Fruit fly (Drosophila melanogaster) whole organism, embryonic: ENCODE results near the gene Cyt-c-p.

Experiments used
- ATbp ChIP-seq: fragments of 200-800 bp; sonication (Bioruptor generic); optimal IDR thresholded peaks from 2 replicates; lab custom pipeline; 2017; ENCODE audit warnings: missing biosample characterization, mild to moderate bottlenecking, missing genetic modification characterization, missing genetic modification reagents
- Atf3 ChIP-seq: fragments of 200-800 bp; sonication (Bioruptor generic); optimal IDR thresholded peaks from 3 replicates; lab custom pipeline; 2016; ENCODE audit warnings: missing biosample characterization, missing genetic modification characterization
- C15 ChIP-seq: fragments of 200-800 bp; sonication (Bioruptor generic); IDR thresholded peaks from 3 replicates; pipeline ENCODE4 v1.3.6; 2022; ENCODE audit warnings: missing biosample characterization, missing genetic modification characterization
- CG10267 ChIP-seq: fragments of 200-800 bp; sonication (Bioruptor generic); optimal IDR thresholded peaks from 2 replicates; lab custom pipeline; 2018; ENCODE audit warnings: missing biosample characterization, mild to moderate bottlenecking, missing genetic modification characterization, moderate library complexity
- CG10543 ChIP-seq: fragments of 200-800 bp; sonication (Bioruptor generic); optimal IDR thresholded peaks from 3 replicates; lab custom pipeline; 2017; ENCODE audit warnings: missing biosample characterization, mild to moderate bottlenecking, missing genetic modification characterization, moderate library complexity
- CG12071 ChIP-seq: fragments of 200-800 bp; sonication (Bioruptor generic); optimal IDR thresholded peaks from 3 replicates; lab custom pipeline; 2018; ENCODE audit warnings: missing biosample characterization, mild to moderate bottlenecking, missing genetic modification characterization
- CG12299 ChIP-seq: fragments of 200-800 bp; sonication (Bioruptor generic); optimal IDR thresholded peaks from 2 replicates; lab custom pipeline; 2018; ENCODE audit warnings: missing biosample characterization, mild to moderate bottlenecking, missing genetic modification characterization
- CG12391 ChIP-seq: fragments of 200-800 bp; sonication (Bioruptor generic); optimal IDR thresholded peaks from 3 replicates; lab custom pipeline; 2018; ENCODE audit warnings: missing biosample characterization, mild to moderate bottlenecking, missing genetic modification characterization, moderate library complexity
- CG13775 ChIP-seq: fragments of 200-800 bp; sonication (Bioruptor generic); optimal IDR thresholded peaks from 3 replicates; lab custom pipeline; 2017; ENCODE audit warnings: missing biosample characterization, mild to moderate bottlenecking, missing genetic modification characterization
- CG14860 ChIP-seq: fragments of 200-800 bp; sonication (Bioruptor generic); IDR thresholded peaks from 3 replicates; pipeline ENCODE4 v1.3.6; 2022; ENCODE audit warnings: missing biosample characterization, missing genetic modification characterization; ENCODE audit not compliant: partially characterized antibody
- CG1603 ChIP-seq: fragments of 200-800 bp; sonication (Bioruptor generic); optimal IDR thresholded peaks from 2 replicates; lab custom pipeline; 2019; ENCODE audit warnings: missing biosample characterization, mild to moderate bottlenecking, missing genetic modification characterization, moderate library complexity
- CG17361 ChIP-seq: fragments of 200-800 bp; sonication (Bioruptor generic); IDR thresholded peaks from 3 replicates; pipeline ENCODE4 v1.3.6; 2022; ENCODE audit warnings: missing biosample characterization, missing genetic modification characterization
- CG1832 ChIP-seq: fragments of 200-800 bp; sonication (Bioruptor generic); optimal IDR thresholded peaks from 2 replicates; lab custom pipeline; 2017; ENCODE audit warnings: missing biosample characterization, mild to moderate bottlenecking, missing genetic modification characterization, inconsistent platforms
- CG2129 ChIP-seq: fragments of 200-800 bp; sonication (Bioruptor generic); IDR thresholded peaks from 2 replicates; pipeline ENCODE4 v1.3.6; 2022; ENCODE audit warnings: missing biosample characterization, missing genetic modification characterization; ENCODE audit not compliant: partially characterized antibody
- CG34376 ChIP-seq: fragments of 200-800 bp; sonication (Bioruptor generic); optimal IDR thresholded peaks from 2 replicates; lab custom pipeline; 2018; ENCODE audit warnings: missing biosample characterization, mild to moderate bottlenecking, missing genetic modification characterization
- CG3995 ChIP-seq: fragments of 200-800 bp; sonication (Bioruptor generic); optimal IDR thresholded peaks from 3 replicates; lab custom pipeline; 2016; ENCODE audit warnings: missing biosample characterization, missing genetic modification characterization
- CG4707 ChIP-seq: fragments of 200-800 bp; sonication (Bioruptor generic); optimal IDR thresholded peaks from 2 replicates; lab custom pipeline; 2018; ENCODE audit warnings: missing biosample characterization, mild to moderate bottlenecking, missing genetic modification characterization, moderate library complexity
- CG4820 ChIP-seq: fragments of 200-800 bp; sonication (Bioruptor generic); optimal IDR thresholded peaks from 3 replicates; lab custom pipeline; 2016; ENCODE audit warnings: missing biosample characterization, missing genetic modification characterization
- CG7745 ChIP-seq: fragments of 200-800 bp; sonication (Bioruptor generic); optimal IDR thresholded peaks from 2 replicates; lab custom pipeline; 2018; ENCODE audit warnings: missing biosample characterization, mild to moderate bottlenecking, missing genetic modification characterization, moderate library complexity
- CG8924 ChIP-seq: fragments of 200-800 bp; optimal IDR thresholded peaks from 3 replicates; lab custom pipeline; 2019; ENCODE audit warnings: missing biosample characterization, mild to moderate bottlenecking, missing genetic modification characterization, moderate library complexity
- CG9215 ChIP-seq: fragments of 200-800 bp; sonication (Bioruptor generic); IDR thresholded peaks from 2 replicates; pipeline ENCODE4 v1.3.6; 2022; ENCODE audit warnings: missing biosample characterization, missing genetic modification characterization
- CG9817 ChIP-seq: fragments of 200-800 bp; sonication (Bioruptor generic); optimal IDR thresholded peaks from 2 replicates; lab custom pipeline; 2018; ENCODE audit warnings: missing biosample characterization, mild to moderate bottlenecking, missing genetic modification characterization, moderate library complexity
- Dfd ChIP-seq, 2 experiments: fragments of >200 bp; optimal IDR thresholded peaks; 2 replicates each; lab custom pipeline; 2017; ENCODE audit warnings: missing biosample characterization in 2 of 2, missing genetic modification characterization in 2 of 2
- Dp ChIP-seq: fragments of 200-800 bp; sonication (Bioruptor generic); optimal IDR thresholded peaks from 2 replicates; lab custom pipeline; 2018; ENCODE audit warnings: missing biosample characterization, mild to moderate bottlenecking, missing genetic modification characterization, moderate library complexity
- E2f2 ChIP-seq: fragments of 200-800 bp; sonication (Bioruptor generic); IDR thresholded peaks from 2 replicates; pipeline ENCODE4 v1.3.6; 2022; ENCODE audit warnings: missing biosample characterization, missing genetic modification characterization
- Hand ChIP-seq: fragments of 200-800 bp; sonication (Bioruptor generic); optimal IDR thresholded peaks from 2 replicates; lab custom pipeline; 2017; ENCODE audit warnings: mild to moderate bottlenecking, missing biosample characterization, missing genetic modification reagents, missing genetic modification characterization
- Jarid2 ChIP-seq: fragments of 200-800 bp; sonication (Bioruptor generic); optimal IDR thresholded peaks from 3 replicates; lab custom pipeline; 2017; ENCODE audit warnings: mild to moderate bottlenecking, missing biosample characterization, missing genetic modification reagents, missing genetic modification characterization
- Rx ChIP-seq: fragments of 200-800 bp; sonication (Bioruptor generic); IDR thresholded peaks from 2 replicates; pipeline ENCODE4 v1.3.6; 2022; ENCODE audit warnings: missing biosample characterization, missing genetic modification characterization
- Vsx1 ChIP-seq: fragments of 200-800 bp; sonication (Bioruptor generic); optimal IDR thresholded peaks from 2 replicates; lab custom pipeline; 2017; ENCODE audit warnings: missing biosample characterization, mild to moderate bottlenecking, missing genetic modification characterization, missing genetic modification reagents
- br ChIP-seq: fragments of >200 bp; optimal IDR thresholded peaks from 2 replicates; lab custom pipeline; 2017
- chif ChIP-seq, 2 experiments: fragments of 200-800 bp; sonication (Bioruptor generic); optimal IDR thresholded peaks; 3 replicates each; lab custom pipeline; 2016; ENCODE audit warnings: missing biosample characterization in 2 of 2, missing genetic modification characterization in 2 of 2
- crol ChIP-seq: fragments of 200-800 bp; sonication (Bioruptor generic); IDR thresholded peaks from 2 replicates; pipeline ENCODE4 v1.3.6; 2022; ENCODE audit warnings: missing biosample characterization, missing genetic modification characterization
- dmrt99B ChIP-seq: fragments of 200-800 bp; sonication (Bioruptor generic); optimal IDR thresholded peaks from 2 replicates; lab custom pipeline; 2018; ENCODE audit warnings: missing biosample characterization, mild to moderate bottlenecking, missing genetic modification characterization, moderate library complexity
- dysf ChIP-seq: fragments of 200-800 bp; sonication (Bioruptor generic); IDR thresholded peaks from 3 replicates; pipeline ENCODE4 v1.3.6; 2022; ENCODE audit warnings: missing biosample characterization, missing genetic modification characterization
- esg ChIP-seq: fragments of 200-800 bp; sonication (Bioruptor generic); conservative IDR thresholded peaks from 2 replicates; pipeline ENCODE4 v1.3.6; 2022; ENCODE audit warnings: missing biosample characterization, missing genetic modification characterization
- fru ChIP-seq: fragments of >200 bp; optimal IDR thresholded peaks from 2 replicates; lab custom pipeline; 2017
- ftz-f1 ChIP-seq: fragments of 200-800 bp; sonication (Bioruptor generic); optimal IDR thresholded peaks from 2 replicates; lab custom pipeline; 2016; ENCODE audit warnings: missing biosample characterization, missing genetic modification characterization
- gro ChIP-seq: fragments of 200-800 bp; sonication (Bioruptor generic); optimal IDR thresholded peaks from 2 replicates; lab custom pipeline; 2016; ENCODE audit warnings: missing biosample characterization, missing genetic modification characterization
- inv ChIP-seq: fragments of 200-800 bp; sonication (Bioruptor generic); IDR thresholded peaks from 2 replicates; pipeline ENCODE4 v1.3.6; 2022; ENCODE audit warnings: missing biosample characterization, missing genetic modification characterization; ENCODE audit not compliant: partially characterized antibody
- lmd ChIP-seq: fragments of 200-800 bp; sonication (Bioruptor generic); IDR thresholded peaks from 2 replicates; pipeline ENCODE4 v1.3.6; 2022; ENCODE audit warnings: missing biosample characterization, missing genetic modification characterization
- lov ChIP-seq, 2 experiments: fragments of 200-800 bp in 1 of 2; fragments of >200 bp in 1 of 2; sonication (Bioruptor generic) in 1 of 2; IDR thresholded peaks in 1 of 2; optimal IDR thresholded peaks in 1 of 2; 2 replicates in 1 of 2; 3 replicates in 1 of 2; pipeline versions ENCODE4 v1.3.6 to Lab custom; 2017 to 2022; ENCODE audit warnings: missing biosample characterization in 1 of 2, missing genetic modification characterization in 1 of 2
- pho ChIP-seq: fragments of 200-800 bp; sonication (Bioruptor generic); optimal IDR thresholded peaks from 2 replicates; lab custom pipeline; 2016; ENCODE audit warnings: missing biosample characterization, missing genetic modification characterization
- prd ChIP-seq, 3 experiments: fragments of >200 bp in 2 of 3; fragments of 200-800 bp in 1 of 3; sonication (Bioruptor generic) in 1 of 3; optimal IDR thresholded peaks in 2 of 3; IDR thresholded peaks in 1 of 3; 2 replicates in 2 of 3; 3 replicates in 1 of 3; pipeline versions ENCODE4 v1.3.6 to Lab custom; 2017 to 2022; ENCODE audit warnings: missing biosample characterization in 1 of 3, missing genetic modification characterization in 1 of 3
- pzg ChIP-seq: fragments of 200-800 bp; sonication (Bioruptor generic); optimal IDR thresholded peaks from 3 replicates; lab custom pipeline; 2018; ENCODE audit warnings: missing biosample characterization, mild to moderate bottlenecking, missing genetic modification characterization, moderate library complexity
- row ChIP-seq: fragments of 200-800 bp; sonication (Bioruptor generic); IDR thresholded peaks from 3 replicates; pipeline ENCODE4 v1.3.6; 2022; ENCODE audit warnings: missing biosample characterization, missing genetic modification characterization
- tin ChIP-seq: fragments of 200-800 bp; sonication (Bioruptor generic); optimal IDR thresholded peaks from 3 replicates; lab custom pipeline; 2016; ENCODE audit warnings: missing biosample characterization, missing genetic modification characterization
- toy ChIP-seq: fragments of 200-800 bp; sonication (Bioruptor generic); IDR thresholded peaks from 2 replicates; pipeline ENCODE4 v1.3.6; 2022; ENCODE audit warnings: missing biosample characterization, missing genetic modification characterization
- ttk ChIP-seq: fragments of 200-800 bp; sonication (Bioruptor generic); IDR thresholded peaks from 2 replicates; pipeline ENCODE4 v2.1.2; 2022; ENCODE audit warnings: missing biosample characterization, missing genetic modification characterization
- vnd ChIP-seq: fragments of 200-800 bp; sonication (Bioruptor generic); IDR thresholded peaks from 3 replicates; pipeline ENCODE4 v1.3.6; 2022; ENCODE audit warnings: missing biosample characterization, missing genetic modification characterization; ENCODE audit not compliant: partially characterized antibody

The Cyt-c-p gene

DNA sequence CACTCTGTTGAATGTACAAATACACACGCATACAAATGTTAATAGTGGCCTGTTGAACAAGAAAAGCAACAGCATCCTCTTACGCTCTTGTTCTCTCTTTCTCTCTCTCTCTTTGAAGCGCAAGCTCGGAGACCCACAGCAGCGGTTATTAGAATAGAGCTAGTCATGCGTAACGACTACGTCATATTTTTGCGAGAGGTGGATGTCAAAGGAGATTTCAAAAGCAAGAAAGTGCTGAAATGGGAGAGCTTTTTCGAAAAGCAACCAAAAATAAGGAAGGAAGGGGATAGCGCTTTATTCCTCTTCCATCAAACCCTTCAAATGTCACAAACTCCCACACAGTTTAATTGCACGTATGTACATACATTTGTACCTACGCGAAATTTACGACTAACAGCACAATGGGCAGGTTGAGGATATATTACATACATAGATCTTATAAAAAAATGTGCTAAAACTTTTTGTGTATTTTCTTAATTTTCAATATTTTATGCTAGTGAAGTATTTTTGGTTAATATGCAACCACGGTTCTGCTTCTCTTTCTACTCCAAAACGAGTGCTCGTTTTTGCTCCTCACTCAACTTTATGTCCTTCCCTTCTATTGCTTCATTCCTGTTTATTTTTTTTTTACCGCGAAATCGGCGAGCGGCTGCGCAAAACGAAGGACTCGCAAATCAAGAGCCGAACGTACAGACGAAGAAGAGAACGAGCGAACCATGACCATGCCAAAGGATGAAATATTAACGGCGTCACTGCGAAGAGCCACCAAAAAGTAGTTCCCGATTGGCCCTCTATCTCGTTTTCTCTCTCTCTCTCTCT lies 29.7 kb upstream of the Cyt-c-p start (continued):
- no peak for TF ChIP-seq CG2129 (GFP tag; lab: Robert Waterston, UW)
- peak; percentile 45 for TF ChIP-seq CG13775 (GFP tag; lab: Kevin White, UChicago)
- peak; percentile 13 for TF ChIP-seq CG8924 (tag; lab: Kevin White, UChicago)
- peak; percentile 41; the same call in 1 of the 3 replicates for TF ChIP-seq dysf (GFP tag; lab: Robert Waterston, UW)
- TF ChIP-seq crol (GFP tag; lab: Robert Waterston, UW), result no peak
- no peak for TF ChIP-seq CG12299
- TF ChIP-seq C15 (GFP tag; lab: Robert Waterston, UW), result no peak
- no peak for TF ChIP-seq dmrt99B (tag; lab: Kevin White, UChicago)
- TF ChIP-seq CG12071 (GFP tag; lab: Kevin White, UChicago), result no peak
- TF ChIP-seq CG12391 (tag; lab: Kevin White, UChicago), result peak; percentile 33
- TF ChIP-seq CG9817 (tag; lab: Kevin White, UChicago), result no peak
- no peak for TF ChIP-seq Vsx1 (GFP tag; lab: Kevin White, UChicago)
- no peak for TF ChIP-seq esg (GFP tag; lab: Robert Waterston, UW)
- no peak for TF ChIP-seq Hand
- TF ChIP-seq br, result no peak
- TF ChIP-seq CG10267 (tag; lab: Kevin White, UChicago), result no peak
- no peak for TF ChIP-seq vnd
- TF ChIP-seq CG4820 (GFP tag; lab: Kevin White, UChicago), result no peak
- no peak for TF ChIP-seq Dp (GFP tag; lab: Kevin White, UChicago)
- TF ChIP-seq CG4707 (GFP tag; lab: Kevin White, UChicago), result no peak
- no peak for TF ChIP-seq toy (GFP tag; lab: Robert Waterston, UW)
- TF ChIP-seq inv (GFP tag; lab: Robert Waterston, UW), result no peak
- TF ChIP-seq CG1832 (GFP tag; lab: Kevin White, UChicago), result peak; percentile 19
- TF ChIP-seq lmd (GFP tag; lab: Robert Waterston, UW), result no peak
- no peak for TF ChIP-seq gro (GFP tag; lab: Kevin White, UChicago)
- no peak for TF ChIP-seq tin
- TF ChIP-seq Jarid2 (GFP tag; lab: Kevin White, UChicago), result no peak
- TF ChIP-seq pzg (GFP tag; lab: Kevin White, UChicago), result no peak
- TF ChIP-seq E2f2 (GFP tag; lab: Robert Waterston, UW), result 0 out of 2 replicates have a peak, but pooled peaks have one; percentile 22
- no peak for TF ChIP-seq ttk (GFP tag; lab: Robert Waterston, UW)
- TF ChIP-seq CG17361 (GFP tag; lab: Robert Waterston, UW), result no peak
- no peak for TF ChIP-seq CG3995 (GFP tag; lab: Kevin White, UChicago)
- TF ChIP-seq CG1603 (tag; lab: Kevin White, UChicago), result no peak
- no peak for TF ChIP-seq Dfd (GFP tag; optimal IDR thresholded peaks at IDR 0.05; lab: Kevin White, UChicago)
- no peak for TF ChIP-seq ATbp
- TF ChIP-seq CG34376 (GFP tag; lab: Kevin White, UChicago), result no peak
- peak in 1 of 2 experiments; percentile 41 for TF ChIP-seq chif (GFP tag; optimal IDR thresholded peaks at IDR 0.05; lab: Kevin White, UChicago)
- no peak for TF ChIP-seq fru
- TF ChIP-seq CG7745 (tag; lab: Kevin White, UChicago), result no peak
- TF ChIP-seq CG9215 (GFP tag; lab: Robert Waterston, UW), result no peak
- TF ChIP-seq row (GFP tag; lab: Robert Waterston, UW), result peak; percentile 72
- no peak for TF ChIP-seq CG14860 (GFP tag; lab: Robert Waterston, UW)
- peak; percentile 46 for TF ChIP-seq pho
- TF ChIP-seq Atf3 (GFP tag; lab: Kevin White, UChicago), result no peak
- TF ChIP-seq CG10543, result no peak
- TF ChIP-seq prd (optimal IDR thresholded peaks at IDR 0.05; lab: Kevin White, UChicago), result no peak
- no peak for TF ChIP-seq prd (GFP tag; IDR thresholded peaks at IDR 0.05; lab: Robert Waterston, UW)
- no peak for TF ChIP-seq ftz-f1
- TF ChIP-seq Rx (GFP tag; lab: Robert Waterston, UW), result no peak
- TF ChIP-seq lov (optimal IDR thresholded peaks at IDR 0.05; lab: Kevin White, UChicago), result no peak
- TF ChIP-seq lov (GFP tag; IDR thresholded peaks at IDR 0.05; lab: Robert Waterston, UW), result no peak
